Worm (Caenorhabditis elegans) whole organism, midembryonic: Measurements from ENCODE around the gene gcy-6.

Experiments
- T22C8.4 ChIP-seq: fragments of 200-800 bp; sonication (Bioruptor generic); IDR thresholded peaks from 2 replicates; pipeline ENCODE4 v1.3.6; 2022; ENCODE audit warnings: missing genetic modification characterization, missing compliant biosample characterization
- flt-1 ChIP-seq: fragments of 200-800 bp; sonication (Bioruptor generic); IDR thresholded peaks from 2 replicates; pipeline ENCODE4 v1.3.6; 2022; ENCODE audit warnings: missing genetic modification characterization, missing compliant biosample characterization
- med-1 ChIP-seq: sonication (generic microtip); optimal IDR thresholded peaks from 2 replicates; lab custom pipeline; 2017; ENCODE audit warnings: missing genetic modification characterization, mild to moderate bottlenecking, missing compliant biosample characterization, antibody characterized with exemption, missing genetic modification reagents; ENCODE audit not compliant: insufficient read depth
- tab-1 ChIP-seq: fragments of 200-800 bp; sonication (Bioruptor generic); IDR thresholded peaks from 2 replicates; pipeline ENCODE4 v1.3.6; 2022; ENCODE audit warnings: missing genetic modification characterization, missing compliant biosample characterization
- ztf-23 ChIP-seq: fragments of 200-800 bp; sonication (Bioruptor generic); IDR thresholded peaks from 2 replicates; pipeline ENCODE4 v1.3.6; 2022; ENCODE audit warnings: missing genetic modification reagents, missing genetic modification characterization, missing compliant biosample characterization
- ztf-29 ChIP-seq: fragments of 200-800 bp; sonication (Bioruptor generic); IDR thresholded peaks from 2 replicates; pipeline ENCODE4 v1.3.6; 2022; ENCODE audit warnings: missing genetic modification reagents, missing genetic modification characterization, missing compliant biosample characterization

DNA sequence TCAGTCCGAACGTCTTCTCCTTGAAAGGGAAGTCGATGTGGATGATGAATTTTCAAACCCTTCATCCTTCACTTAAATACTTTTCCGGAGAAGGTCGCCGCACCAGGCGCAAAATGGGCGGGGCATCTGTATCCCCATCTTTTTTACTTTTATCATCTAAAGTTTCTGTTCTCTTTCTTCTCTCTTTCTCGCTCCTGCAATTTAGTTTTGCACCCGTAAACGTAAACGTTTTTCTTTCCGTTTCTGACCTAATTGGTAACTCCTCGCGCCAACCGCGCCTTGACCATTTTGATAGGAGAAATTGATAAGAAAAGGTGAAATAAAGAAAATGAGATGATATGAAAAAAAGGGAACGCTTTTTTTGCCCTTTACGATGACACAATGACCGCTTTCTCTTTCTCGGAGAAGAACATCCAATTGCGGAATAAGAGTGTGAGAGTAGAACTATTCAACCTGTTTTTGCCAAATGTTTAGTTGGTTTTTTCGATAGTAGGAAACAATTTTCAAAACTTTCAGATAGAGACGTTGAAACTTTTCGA lies 21.0 kb downstream of the gcy-6 start, which contains the start of gene col-149:
- TF ChIP-seq ztf-23 (GFP tag; lab: Robert Waterston, UW) = no peak
- no peak for TF ChIP-seq tab-1
- no peak for TF ChIP-seq T22C8.4 (GFP tag; lab: Robert Waterston, UW)
- TF ChIP-seq med-1 (GFP tag; lab: Kevin White, UChicago) = no peak
- no peak for TF ChIP-seq flt-1
- TF ChIP-seq ztf-29 (GFP tag; lab: Robert Waterston, UW) = no peak
